Fruit fly (Drosophila melanogaster) whole organism, pupa: ENCODE results near the gene Alg10.

Experiments used
- CG17806 ChIP-seq: fragments of 200-800 bp; sonication (Bioruptor generic); optimal IDR thresholded peaks from 2 replicates; lab custom pipeline; 2018; ENCODE audit warnings: missing biosample characterization, mild to moderate bottlenecking, missing genetic modification characterization, moderate library complexity
- CG4496 ChIP-seq: fragments of 200-800 bp; sonication (Bioruptor generic); IDR thresholded peaks from 3 replicates; pipeline ENCODE4 v1.3.6; 2022; ENCODE audit warnings: missing biosample characterization, missing genetic modification characterization
- CG8301 ChIP-seq: fragments of 200-800 bp; sonication (Bioruptor generic); optimal IDR thresholded peaks from 2 replicates; lab custom pipeline; 2018; ENCODE audit warnings: missing biosample characterization, mild to moderate bottlenecking, missing genetic modification characterization
- D1 ChIP-seq: fragments of 200-800 bp; sonication (Bioruptor generic); optimal IDR thresholded peaks from 2 replicates; lab custom pipeline; 2018; ENCODE audit warnings: missing biosample characterization, mild to moderate bottlenecking, missing genetic modification characterization, moderate library complexity
- Ets98B ChIP-seq: fragments of 200-800 bp; sonication (Bioruptor generic); IDR thresholded peaks from 2 replicates; pipeline ENCODE4 v1.3.6; 2022; ENCODE audit warnings: missing biosample characterization, missing genetic modification characterization
- Pif1A ChIP-seq: fragments of 200-800 bp; sonication (Bioruptor generic); optimal IDR thresholded peaks from 3 replicates; lab custom pipeline; 2016; ENCODE audit warnings: missing biosample characterization, missing genetic modification characterization
- Pif1B ChIP-seq: fragments of 200-800 bp; sonication (Bioruptor generic); optimal IDR thresholded peaks from 3 replicates; lab custom pipeline; 2016; ENCODE audit warnings: missing biosample characterization, missing genetic modification characterization
- Snoo ChIP-seq: fragments of 200-800 bp; sonication (Bioruptor generic); optimal IDR thresholded peaks from 3 replicates; lab custom pipeline; 2017; ENCODE audit warnings: missing biosample characterization, mild to moderate bottlenecking, missing genetic modification characterization, inconsistent platforms
- fd96Ca ChIP-seq: fragments of 200-800 bp; sonication (Bioruptor generic); IDR thresholded peaks from 3 replicates; pipeline ENCODE4 v1.3.6; 2022; ENCODE audit warnings: missing biosample characterization, missing genetic modification characterization
- gl ChIP-seq: fragments of 200-800 bp; sonication (Bioruptor generic); optimal IDR thresholded peaks from 2 replicates; lab custom pipeline; 2018; ENCODE audit warnings: missing biosample characterization, mild to moderate bottlenecking, missing genetic modification characterization
- rn ChIP-seq: fragments of 200-800 bp; sonication (Bioruptor generic); IDR thresholded peaks from 2 replicates; pipeline ENCODE4 v1.3.6; 2022; ENCODE audit warnings: missing biosample characterization, missing genetic modification characterization

DNA sequence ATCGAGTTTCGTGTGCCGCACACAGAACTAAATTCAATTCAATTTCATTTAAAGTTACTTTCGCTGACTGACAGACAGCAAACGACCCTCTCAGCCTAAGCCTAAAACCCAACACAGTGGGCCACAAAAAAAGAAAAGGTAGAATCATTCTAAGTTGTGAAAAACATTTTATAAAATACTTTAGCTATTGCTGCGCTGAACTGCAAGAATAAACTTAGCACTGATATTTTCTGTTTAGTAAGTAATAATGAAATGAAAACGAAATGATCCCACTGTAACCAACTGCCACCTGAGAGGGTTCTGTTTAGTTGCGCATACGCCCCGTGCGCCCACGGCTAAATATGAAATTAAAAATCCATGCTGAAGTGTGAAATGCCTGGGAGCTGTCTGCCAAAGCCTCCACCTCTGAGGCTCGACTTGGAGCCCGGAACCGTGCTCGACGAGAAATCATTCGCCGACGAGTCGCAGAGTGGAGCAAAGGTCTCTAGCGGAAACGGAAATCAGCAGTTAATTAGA is 8.3 kb downstream of the Alg10 start, which contains the start of gene CG14142:
- TF ChIP-seq Pif1B, result no peak
- no peak for TF ChIP-seq Ets98B (GFP tag; lab: Robert Waterston, UW)
- TF ChIP-seq CG8301 (tag; lab: Kevin White, UChicago), result no peak
- TF ChIP-seq D1, result no peak
- TF ChIP-seq rn (GFP tag; lab: Robert Waterston, UW), result no peak
- TF ChIP-seq Snoo (tag; lab: Kevin White, UChicago), result no peak
- no peak for TF ChIP-seq gl (tag; lab: Kevin White, UChicago)
- 0 out of 3 replicates have a peak, but pooled peaks have one; percentile 17 for TF ChIP-seq CG4496 (GFP tag; lab: Robert Waterston, UW)
- no peak for TF ChIP-seq CG17806
- no peak for TF ChIP-seq Pif1A
- no peak for TF ChIP-seq fd96Ca
